Fruit fly (Drosophila melanogaster) whole organism, wandering third instar larva: Measurements from ENCODE around the gene Iml1.
A peak's percentile ranks its signal among the peaks of the same experiment; 100 is the strongest.

Experiments
- CG32264 ChIP-seq: fragments of 200-800 bp; sonication (Bioruptor generic); optimal IDR thresholded peaks from 2 replicates; lab custom pipeline; 2016; ENCODE audit warnings: missing biosample characterization, missing genetic modification characterization
- CrebA ChIP-seq: fragments of 200-800 bp; sonication (Bioruptor generic); optimal IDR thresholded peaks from 2 replicates; lab custom pipeline; 2016; ENCODE audit warnings: missing biosample characterization, mild to moderate bottlenecking, missing genetic modification characterization, borderline replicate concordance
- Dfd ChIP-seq: fragments of >200 bp; optimal IDR thresholded peaks from 2 replicates; lab custom pipeline; 2017; ENCODE audit warnings: missing biosample characterization, missing genetic modification characterization

DNA sequence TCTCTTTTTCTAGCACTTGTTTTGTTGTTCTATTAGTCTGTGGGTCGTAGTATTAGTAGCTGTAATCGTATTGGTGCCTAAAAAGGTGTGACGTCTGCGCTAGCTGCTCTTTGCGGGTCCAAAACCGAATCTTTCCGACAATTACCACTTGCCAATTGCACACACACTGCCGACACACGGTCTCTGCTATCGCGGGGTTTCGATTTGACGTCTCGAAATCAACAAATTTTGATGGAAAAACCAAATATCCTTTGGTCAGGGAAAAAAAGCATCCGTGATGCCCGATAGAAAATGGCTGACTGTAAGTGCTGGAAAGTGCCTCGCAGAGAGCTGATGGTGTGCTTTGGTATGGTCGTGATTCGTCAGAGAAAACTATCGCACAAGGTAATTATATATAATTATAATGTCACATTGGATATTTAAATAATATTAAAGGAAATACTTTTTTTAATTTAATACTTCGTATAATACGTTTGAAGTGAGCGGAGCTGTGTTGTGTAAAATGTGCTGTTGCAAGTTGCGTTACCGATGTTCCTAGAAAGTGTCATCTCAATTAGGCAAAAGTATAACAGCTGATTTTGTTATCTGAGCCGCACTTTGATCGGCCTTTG, 24.4 kb upstream of the Iml1 start, which contains the start of the genes Pex10 and CG12099:
- TF ChIP-seq Dfd (GFP tag; lab: Kevin White, UChicago) (no peak), CG32264 (GFP tag; lab: Kevin White, UChicago) (peak; percentile 9), CrebA (GFP tag; lab: Kevin White, UChicago) (no peak)
